Fruit fly (Drosophila melanogaster) whole organism, embryonic: ENCODE measurements around the gene bbg.
A peak's percentile ranks its signal among the peaks of the same experiment; 100 is the strongest.

Source experiments
- BtbVII ChIP-seq: fragments of 200-800 bp; sonication (Bioruptor generic); optimal IDR thresholded peaks from 3 replicates; lab custom pipeline; 2017; ENCODE audit warnings: missing biosample characterization, mild to moderate bottlenecking, missing genetic modification characterization
- CG10321 ChIP-seq: fragments of 200-800 bp; sonication (Bioruptor generic); IDR thresholded peaks from 2 replicates; pipeline ENCODE4 v1.3.6; 2022; ENCODE audit warnings: missing biosample characterization, missing genetic modification characterization
- CG12236 ChIP-seq: fragments of 200-800 bp; sonication (Bioruptor generic); optimal IDR thresholded peaks from 2 replicates; lab custom pipeline; 2016; ENCODE audit warnings: missing biosample characterization, missing genetic modification characterization
- CG13287 ChIP-seq: fragments of 200-800 bp; sonication (Bioruptor generic); IDR thresholded peaks from 2 replicates; pipeline ENCODE4 v1.3.6; 2022; ENCODE audit warnings: missing biosample characterization, missing genetic modification characterization; ENCODE audit not compliant: partially characterized antibody
- CG13894 ChIP-seq: fragments of 200-800 bp; sonication (Bioruptor generic); optimal IDR thresholded peaks from 3 replicates; lab custom pipeline; 2018; ENCODE audit warnings: missing biosample characterization, mild to moderate bottlenecking, missing genetic modification characterization, moderate library complexity
- CG1529 ChIP-seq: fragments of 200-800 bp; sonication (Bioruptor generic); optimal IDR thresholded peaks from 3 replicates; lab custom pipeline; 2018; ENCODE audit warnings: missing biosample characterization, missing genetic modification characterization
- CG15601 ChIP-seq: fragments of 200-800 bp; sonication (Bioruptor generic); optimal IDR thresholded peaks from 3 replicates; lab custom pipeline; 2019; ENCODE audit warnings: missing biosample characterization, mild to moderate bottlenecking, missing genetic modification characterization, moderate library complexity
- CG17186 ChIP-seq: fragments of 200-800 bp; sonication (Bioruptor generic); optimal IDR thresholded peaks from 3 replicates; lab custom pipeline; 2017; ENCODE audit warnings: missing biosample characterization, missing genetic modification reagents, missing genetic modification characterization
- CG17328 ChIP-seq: fragments of 200-800 bp; sonication (Bioruptor generic); IDR thresholded peaks from 2 replicates; pipeline ENCODE4 v1.3.6; 2022; ENCODE audit warnings: missing biosample characterization, missing genetic modification characterization
- CG17359 ChIP-seq: fragments of 200-800 bp; sonication (Bioruptor generic); optimal IDR thresholded peaks from 3 replicates; lab custom pipeline; 2018; ENCODE audit warnings: missing biosample characterization, mild to moderate bottlenecking, missing genetic modification characterization, moderate library complexity
- CG1832 ChIP-seq: fragments of 200-800 bp; sonication (Bioruptor generic); optimal IDR thresholded peaks from 2 replicates; lab custom pipeline; 2017; ENCODE audit warnings: missing biosample characterization, mild to moderate bottlenecking, missing genetic modification characterization, inconsistent platforms
- CG18599 ChIP-seq: fragments of 200-800 bp; sonication (Bioruptor generic); optimal IDR thresholded peaks from 3 replicates; lab custom pipeline; 2017; ENCODE audit warnings: missing biosample characterization, missing genetic modification characterization, mild to moderate bottlenecking, moderate library complexity, missing genetic modification reagents
- CG31388 ChIP-seq: fragments of 200-800 bp; sonication (Bioruptor generic); optimal IDR thresholded peaks from 2 replicates; lab custom pipeline; 2016; ENCODE audit warnings: missing biosample characterization, missing genetic modification characterization
- CG31441 ChIP-seq: fragments of 200-800 bp; sonication (Bioruptor generic); IDR thresholded peaks from 2 replicates; pipeline ENCODE4 v1.3.6; 2022; ENCODE audit warnings: missing biosample characterization, missing genetic modification characterization
- CG34224 ChIP-seq: fragments of 200-800 bp; sonication (Bioruptor generic); IDR thresholded peaks from 3 replicates; pipeline ENCODE4 v1.3.6; 2022; ENCODE audit warnings: missing biosample characterization, missing genetic modification characterization; ENCODE audit not compliant: partially characterized antibody
- CG4617 ChIP-seq: fragments of 200-800 bp; sonication (Bioruptor generic); optimal IDR thresholded peaks from 3 replicates; lab custom pipeline; 2016; ENCODE audit warnings: missing biosample characterization, missing genetic modification characterization, borderline replicate concordance
- CG6254 ChIP-seq: fragments of 200-800 bp; sonication (Bioruptor generic); optimal IDR thresholded peaks from 3 replicates; lab custom pipeline; 2017; ENCODE audit warnings: mild to moderate bottlenecking, missing biosample characterization, missing genetic modification reagents, missing genetic modification characterization
- CG7372 ChIP-seq: fragments of 200-800 bp; sonication (Bioruptor generic); IDR thresholded peaks from 2 replicates; pipeline ENCODE4 v1.3.6; 2022; ENCODE audit warnings: missing biosample characterization, missing genetic modification characterization
- CG7928 ChIP-seq: fragments of 200-800 bp; sonication (Bioruptor generic); optimal IDR thresholded peaks from 2 replicates; lab custom pipeline; 2017; ENCODE audit warnings: missing biosample characterization, mild to moderate bottlenecking, missing genetic modification characterization
- CG9437 ChIP-seq: fragments of 200-800 bp; sonication (Bioruptor generic); optimal IDR thresholded peaks from 2 replicates; lab custom pipeline; 2018; ENCODE audit warnings: missing biosample characterization, mild to moderate bottlenecking, missing genetic modification characterization
- Dp ChIP-seq: fragments of 200-800 bp; sonication (Bioruptor generic); optimal IDR thresholded peaks from 2 replicates; lab custom pipeline; 2018; ENCODE audit warnings: missing biosample characterization, mild to moderate bottlenecking, missing genetic modification characterization, moderate library complexity
- E2f2 ChIP-seq: fragments of 200-800 bp; sonication (Bioruptor generic); IDR thresholded peaks from 2 replicates; pipeline ENCODE4 v1.3.6; 2022; ENCODE audit warnings: missing biosample characterization, missing genetic modification characterization
- Eip74EF ChIP-seq, 2 experiments: fragments of 200-800 bp in 1 of 2; fragments of >200 bp in 1 of 2; sonication (Bioruptor generic) in 1 of 2; optimal IDR thresholded peaks; 2 replicates each; lab custom pipeline; 2017 to 2019; ENCODE audit warnings: missing biosample characterization in 2 of 2, missing genetic modification characterization in 2 of 2, mild to moderate bottlenecking in 1 of 2, moderate library complexity in 1 of 2
- Elba2 ChIP-seq: fragments of 200-800 bp; sonication (Bioruptor generic); optimal IDR thresholded peaks from 3 replicates; lab custom pipeline; 2016; ENCODE audit warnings: missing biosample characterization, missing genetic modification characterization
- HLH54F ChIP-seq: fragments of 200-800 bp; sonication (Bioruptor generic); optimal IDR thresholded peaks from 3 replicates; lab custom pipeline; 2016; ENCODE audit warnings: missing biosample characterization, missing genetic modification characterization
- Lim3 ChIP-seq: fragments of 200-800 bp; sonication (Bioruptor generic); IDR thresholded peaks from 2 replicates; pipeline ENCODE4 v1.3.6; 2022; ENCODE audit warnings: missing biosample characterization, missing genetic modification characterization
- Med ChIP-seq: fragments of 200-800 bp; sonication (Bioruptor generic); peaks from one replicate; lab custom pipeline; 2016; ENCODE audit warnings: missing biosample characterization, missing genetic modification characterization, mild to moderate bottlenecking, inconsistent platforms, moderate library complexity
- Oli ChIP-seq: fragments of 200-800 bp; sonication (Bioruptor generic); optimal IDR thresholded peaks from 2 replicates; lab custom pipeline; 2018; ENCODE audit warnings: missing biosample characterization, mild to moderate bottlenecking, missing genetic modification characterization, moderate library complexity
- Poxn ChIP-seq: fragments of 200-800 bp; sonication (Bioruptor generic); IDR thresholded peaks from 2 replicates; pipeline ENCODE4 v1.3.6; 2022; ENCODE audit warnings: missing biosample characterization, missing genetic modification characterization
- Rx ChIP-seq: fragments of 200-800 bp; sonication (Bioruptor generic); IDR thresholded peaks from 2 replicates; pipeline ENCODE4 v1.3.6; 2022; ENCODE audit warnings: missing biosample characterization, missing genetic modification characterization
- Sox102F ChIP-seq: fragments of 200-800 bp; sonication (Bioruptor generic); optimal IDR thresholded peaks from 2 replicates; lab custom pipeline; 2018; ENCODE audit warnings: missing biosample characterization, mild to moderate bottlenecking, missing genetic modification characterization, moderate library complexity
- Ssrp ChIP-seq: fragments of 200-800 bp; sonication (Bioruptor generic); optimal IDR thresholded peaks from 2 replicates; lab custom pipeline; 2018; ENCODE audit warnings: missing biosample characterization, mild to moderate bottlenecking, missing genetic modification characterization, moderate library complexity
- ab ChIP-seq: fragments of 200-800 bp; sonication (Bioruptor generic); optimal IDR thresholded peaks from 2 replicates; lab custom pipeline; 2016; ENCODE audit warnings: missing biosample characterization, missing genetic modification characterization
- chn ChIP-seq: fragments of 200-800 bp; sonication (Bioruptor generic); optimal IDR thresholded peaks from 2 replicates; lab custom pipeline; 2016; ENCODE audit warnings: missing biosample characterization, missing genetic modification characterization
- ci ChIP-seq: fragments of 200-800 bp; sonication (Bioruptor generic); IDR thresholded peaks from 3 replicates; pipeline ENCODE4 v1.3.6; 2022; ENCODE audit warnings: missing biosample characterization, missing genetic modification characterization
- her ChIP-seq: fragments of 200-800 bp; sonication (Bioruptor generic); optimal IDR thresholded peaks from 2 replicates; lab custom pipeline; 2016; ENCODE audit warnings: missing biosample characterization, missing genetic modification characterization
- hkb ChIP-seq, 2 experiments: fragments of 200-800 bp in 1 of 2; fragments of >200 bp in 1 of 2; sonication (Bioruptor generic) in 1 of 2; IDR thresholded peaks in 1 of 2; optimal IDR thresholded peaks in 1 of 2; 2 replicates each; pipeline versions ENCODE4 v1.3.6 to Lab custom; 2017 to 2022; ENCODE audit warnings: missing biosample characterization in 1 of 2, missing genetic modification characterization in 1 of 2
- lmd ChIP-seq: fragments of 200-800 bp; sonication (Bioruptor generic); IDR thresholded peaks from 2 replicates; pipeline ENCODE4 v1.3.6; 2022; ENCODE audit warnings: missing biosample characterization, missing genetic modification characterization
- lov ChIP-seq, 2 experiments: fragments of 200-800 bp in 1 of 2; fragments of >200 bp in 1 of 2; sonication (Bioruptor generic) in 1 of 2; IDR thresholded peaks in 1 of 2; optimal IDR thresholded peaks in 1 of 2; 2 replicates in 1 of 2; 3 replicates in 1 of 2; pipeline versions ENCODE4 v1.3.6 to Lab custom; 2017 to 2022; ENCODE audit warnings: missing biosample characterization in 1 of 2, missing genetic modification characterization in 1 of 2
- nom ChIP-seq: fragments of 200-800 bp; sonication (Bioruptor generic); optimal IDR thresholded peaks from 2 replicates; lab custom pipeline; 2017; ENCODE audit warnings: missing biosample characterization, missing genetic modification characterization, mild to moderate bottlenecking, moderate library complexity, missing genetic modification reagents
- odd ChIP-seq: fragments of 200-800 bp; sonication (Bioruptor generic); optimal IDR thresholded peaks from 2 replicates; lab custom pipeline; 2017; ENCODE audit warnings: missing biosample characterization, mild to moderate bottlenecking, missing genetic modification characterization
- row ChIP-seq: fragments of 200-800 bp; sonication (Bioruptor generic); IDR thresholded peaks from 3 replicates; pipeline ENCODE4 v1.3.6; 2022; ENCODE audit warnings: missing biosample characterization, missing genetic modification characterization
- schlank ChIP-seq: fragments of 200-800 bp; sonication (Bioruptor generic); optimal IDR thresholded peaks from 2 replicates; lab custom pipeline; 2018; ENCODE audit warnings: missing biosample characterization, mild to moderate bottlenecking, missing genetic modification characterization
- sim ChIP-seq: fragments of 200-800 bp; sonication (Bioruptor generic); IDR thresholded peaks from 2 replicates; pipeline ENCODE4 v1.3.6; 2022; ENCODE audit warnings: missing biosample characterization, missing genetic modification characterization
- tgo ChIP-seq: fragments of 200-800 bp; sonication (Bioruptor generic); IDR thresholded peaks from 3 replicates; pipeline ENCODE4 v1.3.6; 2022; ENCODE audit warnings: missing biosample characterization, missing genetic modification characterization
- wek ChIP-seq: fragments of 200-800 bp; sonication (Bioruptor generic); optimal IDR thresholded peaks from 3 replicates; lab custom pipeline; 2018; ENCODE audit warnings: missing biosample characterization, mild to moderate bottlenecking, missing genetic modification characterization, moderate library complexity
- z ChIP-seq: fragments of 200-800 bp; sonication (Bioruptor generic); IDR thresholded peaks from 3 replicates; pipeline ENCODE4 v1.3.6; 2022; ENCODE audit warnings: missing biosample characterization, missing genetic modification characterization
- zen ChIP-seq: fragments of 200-800 bp; sonication (Bioruptor generic); optimal IDR thresholded peaks from 3 replicates; lab custom pipeline; 2018; ENCODE audit warnings: missing biosample characterization, mild to moderate bottlenecking, missing genetic modification characterization, moderate library complexity

Gene bbg

dm6 chr3L:14363103-14363751 is 172.8 kb downstream of the bbg start (continued):
- TF ChIP-seq BtbVII (GFP tag; lab: Kevin White, UChicago) (no peak), odd (GFP tag; lab: Kevin White, UChicago) (no peak), Poxn (GFP tag; lab: Robert Waterston, UW) (no peak), CG6254 (no peak), CG1832 (GFP tag; lab: Kevin White, UChicago) (no peak), CG10321 (no peak), sim (GFP tag; lab: Robert Waterston, UW) (no peak), Ssrp (tag; lab: Kevin White, UChicago) (peak; percentile 59), CG13287 (GFP tag; lab: Robert Waterston, UW) (no peak), z (GFP tag; lab: Robert Waterston, UW) (no peak), CG1529 (GFP tag; lab: Kevin White, UChicago) (no peak), Rx (no peak), CG17186 (GFP tag; lab: Kevin White, UChicago) (no peak), lmd (GFP tag; lab: Robert Waterston, UW) (peak; percentile 44), ci (0 out of 3 replicates have a peak, but pooled peaks have one; percentile 32), CG7372 (GFP tag; lab: Robert Waterston, UW) (no peak), tgo (peak; percentile 44; the same call in 1 of the 3 replicates), Eip74EF (GFP tag; optimal IDR thresholded peaks at IDR 0.05; lab: Kevin White, UChicago) (peak in 1 of 2 experiments; percentile 44), chn (GFP tag; lab: Kevin White, UChicago) (no peak), CG13894 (tag; lab: Kevin White, UChicago) (no peak), Elba2 (GFP tag; lab: Kevin White, UChicago) (no peak), CG17359 (peak; percentile 44), row (peak; percentile 46; the same call in 2 of the 3 replicates), lov (optimal IDR thresholded peaks at IDR 0.05; lab: Kevin White, UChicago) (no peak), lov (GFP tag; IDR thresholded peaks at IDR 0.05; lab: Robert Waterston, UW) (no peak), wek (GFP tag; lab: Kevin White, UChicago) (no peak), nom (GFP tag; lab: Kevin White, UChicago) (no peak), CG31388 (no peak), CG12236 (no peak), CG9437 (GFP tag; lab: Kevin White, UChicago) (peak; percentile 47), CG34224 (no peak), CG7928 (GFP tag; lab: Kevin White, UChicago) (no peak), CG31441 (GFP tag; lab: Robert Waterston, UW) (peak; percentile 70), CG18599 (GFP tag; lab: Kevin White, UChicago) (peak; percentile 39), CG15601 (no peak), E2f2 (GFP tag; lab: Robert Waterston, UW) (no peak), zen (tag; lab: Kevin White, UChicago) (no peak), her (GFP tag; lab: Kevin White, UChicago) (no peak), ab (GFP tag; lab: Kevin White, UChicago) (no peak), Dp (no peak), HLH54F (GFP tag; lab: Kevin White, UChicago) (no peak), hkb (optimal IDR thresholded peaks at IDR 0.05; lab: Kevin White, UChicago) (no peak), hkb (GFP tag; IDR thresholded peaks at IDR 0.05; lab: Robert Waterston, UW) (peak; percentile 36; the same call in 1 of the 2 replicates), Oli (tag; lab: Kevin White, UChicago) (peak; percentile 57), Lim3 (GFP tag; lab: Robert Waterston, UW) (peak; percentile 58; the same call in 1 of the 2 replicates), Med (peak; percentile 60), CG4617 (no peak), CG17328 (GFP tag; lab: Robert Waterston, UW) (no peak), Sox102F (GFP tag; lab: Kevin White, UChicago) (peak; percentile 82), schlank (tag; lab: Kevin White, UChicago) (no peak)
